Fruit fly (Drosophila melanogaster) Kc167 (cell line): ENCODE measurements around the gene CG31404.

Source experiments
- Sin3A ChIP-seq: fragments of >200 bp; optimal IDR thresholded peaks from 2 replicates; lab custom pipeline; 2018; ENCODE audit warnings: missing external identifiers
- insv ChIP-seq: fragments of >200 bp; optimal IDR thresholded peaks from 3 replicates; lab custom pipeline; 2018; ENCODE audit warnings: missing external identifiers

- TF ChIP-seq Sin3A (lab: Kevin White, UChicago) = no peak
- TF ChIP-seq insv (lab: Kevin White, UChicago) = no peak
Observed at dm6 chr3R:19362879-19363278, 12.9 kb downstream of the CG31404 start.
